Worm (Caenorhabditis elegans): Measurements from ENCODE around the gene T23F6.3.

Gene T23F6.3

ce11 chrIV:12715947-12716382, 8.6 kb downstream of the T23F6.3 start (continued):
- TF ChIP-seq nhr-77 (tag; optimal IDR thresholded peaks at IDR 0.05) (no peak), ztf-11 (tag; optimal IDR thresholded peaks at IDR 0.05) (no peak), R02D3.7 (tag; optimal IDR thresholded peaks at IDR 0.05) (peak; percentile 38), daf-12 (tag; optimal IDR thresholded peaks at IDR 0.05) (no peak), skn-1 (tag; optimal IDR thresholded peaks at IDR 0.05) (no peak), nhr-25 (tag; optimal IDR thresholded peaks at IDR 0.05) (peak; percentile 85), unc-62 (GFP tag; optimal IDR thresholded peaks at IDR 0.05) (no peak), elt-2 (tag; optimal IDR thresholded peaks at IDR 0.05) (peak; percentile 82)

- TF ChIP-seq nhr-28 (tag; optimal IDR thresholded peaks at IDR 0.05) = no peak
- no peak for TF ChIP-seq ztf-11 (tag; optimal IDR thresholded peaks at IDR 0.05)
- TF ChIP-seq elt-2 (tag; optimal IDR thresholded peaks at IDR 0.05) = no peak
- TF ChIP-seq skn-1 (tag; optimal IDR thresholded peaks at IDR 0.05) = no peak
- no peak for TF ChIP-seq fkh-2 (tag; optimal IDR thresholded peaks at IDR 0.05)
- TF ChIP-seq mml-1 (tag; optimal IDR thresholded peaks at IDR 0.05) = no peak
- no peak for TF ChIP-seq mdl-1 (tag; optimal IDR thresholded peaks at IDR 0.05)
- no peak for TF ChIP-seq aly-2 (tag; optimal IDR thresholded peaks at IDR 0.05)
- TF ChIP-seq nhr-12 (tag; optimal IDR thresholded peaks at IDR 0.05) = no peak
These were observed 12.9 kb downstream of the T23F6.3 start, which contains the start of gene C27D8.3 for ce11 chrIV:12711644-12712043. C27D8.3 (minus strand) TSS chrIV:12711744.

- TF ChIP-seq elt-3 (tag; optimal IDR thresholded peaks at IDR 0.05) (peak in 1 of 3 experiments; percentile 34), nhr-25 (tag; optimal IDR thresholded peaks at IDR 0.05) (peak; percentile 34), mml-1 (tag; optimal IDR thresholded peaks at IDR 0.05) (no peak), nhr-43 (tag; optimal IDR thresholded peaks at IDR 0.05; ENCODE audit: poor library complexity, severe bottlenecking) (peak; percentile 63), eor-1 (tag; optimal IDR thresholded peaks at IDR 0.05) (no peak), mdl-1 (tag; optimal IDR thresholded peaks at IDR 0.05) (peak; percentile 20), nhr-23 (tag; optimal IDR thresholded peaks at IDR 0.05) (peak; percentile 48)
These were observed 13.6 kb downstream of the T23F6.3 start, which contains the start of gene C27D8.2 for ce11 chrIV:12710996-12711395. C27D8.2 (plus strand) TSS chrIV:12711217.

ce11 chrIV:12703811-12704210, 20.7 kb downstream of the T23F6.3 start, which contains the start of gene C27D8.4:
C27D8.4 (plus strand) TSS chrIV:12704111.
- TF ChIP-seq ceh-16 (tag; optimal IDR thresholded peaks at IDR 0.05) (no peak), nhr-25 (tag; optimal IDR thresholded peaks at IDR 0.05) (no peak), ceh-82 (tag; optimal IDR thresholded peaks at IDR 0.05) (no peak), fkh-10 (GFP tag; optimal IDR thresholded peaks at IDR 0.05) (no peak), ZK546.5 (tag; optimal IDR thresholded peaks at IDR 0.05) (no peak), nhr-67 (tag; optimal IDR thresholded peaks at IDR 0.05) (no peak), elt-3 (tag; optimal IDR thresholded peaks at IDR 0.05) (no peak), egl-27 (tag; optimal IDR thresholded peaks at IDR 0.05) (no peak), fos-1 (tag; optimal IDR thresholded peaks at IDR 0.05) (no peak), ama-1 (optimal IDR thresholded peaks at IDR 0.05) (no peak), egl-5 (tag; optimal IDR thresholded peaks at IDR 0.05) (no peak), unc-62 (GFP tag; optimal IDR thresholded peaks at IDR 0.05) (no peak), daf-12 (tag; optimal IDR thresholded peaks at IDR 0.05) (no peak), ztf-11 (tag; optimal IDR thresholded peaks at IDR 0.05) (no peak), R02D3.7 (tag; optimal IDR thresholded peaks at IDR 0.05) (no peak)

- TF ChIP-seq skn-1 (tag; optimal IDR thresholded peaks at IDR 0.05) (no peak), elt-2 (tag; optimal IDR thresholded peaks at IDR 0.05) (no peak)
These were observed 23.6 kb downstream of the T23F6.3 start for ce11 chrIV:12700944-12701343.

- TF ChIP-seq nhr-67 (tag; optimal IDR thresholded peaks at IDR 0.05) = no peak
- TF ChIP-seq elt-2 (tag; optimal IDR thresholded peaks at IDR 0.05) = peak; percentile 80
These were observed 24.4 kb downstream of the T23F6.3 start for ce11 chrIV:12700204-12700603.

ce11 chrIV:12698880-12699279, 25.7 kb downstream of the T23F6.3 start:
- no peak for TF ChIP-seq ztf-11 (tag; optimal IDR thresholded peaks at IDR 0.05)
- TF ChIP-seq fkh-2 (tag; optimal IDR thresholded peaks at IDR 0.05) = no peak
- no peak for TF ChIP-seq nhr-23 (tag; optimal IDR thresholded peaks at IDR 0.05)
- TF ChIP-seq unc-39 (tag; optimal IDR thresholded peaks at IDR 0.05) = no peak
- TF ChIP-seq jun-1 (tag; optimal IDR thresholded peaks at IDR 0.05) = peak; percentile 18
- no peak for TF ChIP-seq nhr-76 (tag; optimal IDR thresholded peaks at IDR 0.05)
- TF ChIP-seq nhr-12 (tag; optimal IDR thresholded peaks at IDR 0.05) = no peak
- TF ChIP-seq eor-1 (tag; optimal IDR thresholded peaks at IDR 0.05) = no peak
- no peak for TF ChIP-seq sea-2 (GFP tag; optimal IDR thresholded peaks at IDR 0.05)
- no peak for TF ChIP-seq ceh-28 (tag; optimal IDR thresholded peaks at IDR 0.05)
- no peak for TF ChIP-seq ceh-9 (tag; optimal IDR thresholded peaks at IDR 0.05)
- TF ChIP-seq fkh-10 (GFP tag; optimal IDR thresholded peaks at IDR 0.05) = no peak
- TF ChIP-seq R02D3.7 (tag; optimal IDR thresholded peaks at IDR 0.05) = no peak
- TF ChIP-seq nhr-11 (tag; optimal IDR thresholded peaks at IDR 0.05) = no peak
- no peak for TF ChIP-seq ztf-4 (tag; optimal IDR thresholded peaks at IDR 0.05)
- no peak for TF ChIP-seq nfya-1 (tag; optimal IDR thresholded peaks at IDR 0.05; ENCODE audit: insufficient read depth)
- TF ChIP-seq nhr-25 (tag; optimal IDR thresholded peaks at IDR 0.05) = no peak
- TF ChIP-seq pqm-1 (tag; optimal IDR thresholded peaks at IDR 0.05) = peak; percentile 75
- peak; percentile 90 for TF ChIP-seq elt-2 (tag; optimal IDR thresholded peaks at IDR 0.05)

Measured in whole organism, L3 larva.